Fruit fly (Drosophila melanogaster): ENCODE results near the gene tal-2A.
A peak's percentile ranks its signal among the peaks of the same experiment; 100 is the strongest.

Gene tal-2A

DNA sequence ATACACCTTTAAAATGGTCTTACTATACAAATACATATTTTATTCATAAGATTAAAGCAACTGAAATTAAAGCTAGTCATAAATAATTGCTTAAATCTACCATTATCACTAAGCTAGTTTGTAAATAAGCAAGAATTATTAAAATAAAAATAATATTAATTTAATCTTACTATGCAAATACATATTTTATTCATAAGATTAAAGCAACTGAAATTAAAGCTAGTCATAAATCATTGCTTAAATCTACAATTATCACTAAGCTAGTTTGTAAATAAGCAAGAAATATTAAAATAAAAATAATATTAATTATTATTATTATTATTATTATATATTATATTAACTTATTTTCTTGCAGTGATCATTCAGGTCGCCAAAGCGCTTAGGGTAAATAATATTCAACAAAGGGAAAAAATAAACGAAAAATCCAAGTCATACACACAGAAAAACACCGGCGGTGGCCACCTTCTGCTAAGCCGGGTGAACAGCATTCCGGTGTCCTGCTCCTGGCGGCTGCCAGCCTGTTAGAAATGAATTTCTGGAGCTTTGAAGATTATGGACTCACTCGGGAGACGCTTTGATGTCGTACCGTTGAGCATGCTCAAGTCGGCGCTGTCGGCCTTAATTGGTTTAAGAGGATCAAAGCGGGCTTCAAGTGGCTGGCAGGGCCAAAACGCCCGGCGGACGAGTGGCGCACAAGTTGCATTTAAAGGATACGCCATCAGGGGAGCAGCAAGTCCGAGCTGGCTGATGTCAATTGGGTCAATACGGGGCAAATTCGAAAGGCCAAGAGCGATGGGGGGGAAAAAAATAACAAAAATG is 8.8 kb upstream of the tal-2A start:
- no peak for TF ChIP-seq CG8319 (GFP tag; optimal IDR thresholded peaks at IDR 0.05)
- no peak for TF ChIP-seq CG6808 (GFP tag; optimal IDR thresholded peaks at IDR 0.05)
- peak; percentile 4 for TF ChIP-seq Hr4 (GFP tag; optimal IDR thresholded peaks at IDR 0.05)
- TF ChIP-seq salr (GFP tag; optimal IDR thresholded peaks at IDR 0.05) = no peak
- no peak for TF ChIP-seq fd59A (GFP tag; optimal IDR thresholded peaks at IDR 0.05)
- TF ChIP-seq CG6276 (GFP tag; optimal IDR thresholded peaks at IDR 0.05) = no peak
- TF ChIP-seq dsx (GFP tag; optimal IDR thresholded peaks at IDR 0.05; ENCODE audit: poor library complexity, severe bottlenecking) = peak; percentile 15
- TF ChIP-seq pdm3 (GFP tag; optimal IDR thresholded peaks at IDR 0.05) = no peak
- TF ChIP-seq Ets21C (GFP tag; optimal IDR thresholded peaks at IDR 0.05) = no peak
- TF ChIP-seq CG10631 (GFP tag; optimal IDR thresholded peaks at IDR 0.05) = peak; percentile 28
- no peak for TF ChIP-seq Hr38 (GFP tag; optimal IDR thresholded peaks at IDR 0.05)
- no peak for TF ChIP-seq lz (GFP tag; optimal IDR thresholded peaks at IDR 0.05)
- peak; percentile 23 for TF ChIP-seq esn (GFP tag; optimal IDR thresholded peaks at IDR 0.05)
- no peak for TF ChIP-seq net (GFP tag; optimal IDR thresholded peaks at IDR 0.05)
- TF ChIP-seq fkh (GFP tag; optimal IDR thresholded peaks at IDR 0.05) = no peak
- peak; percentile 21 for TF ChIP-seq CG32006 (GFP tag; optimal IDR thresholded peaks at IDR 0.05)
- no peak for TF ChIP-seq Eip93F (GFP tag; optimal IDR thresholded peaks at IDR 0.05)
- TF ChIP-seq OdsH (GFP tag; optimal IDR thresholded peaks at IDR 0.05) = peak; percentile 6
- TF ChIP-seq Blimp-1 (GFP tag; optimal IDR thresholded peaks at IDR 0.05) = no peak
- TF ChIP-seq CG8632 (GFP tag; optimal IDR thresholded peaks at IDR 0.05) = peak; percentile 18
- no peak for TF ChIP-seq CG1621 (tag; optimal IDR thresholded peaks at IDR 0.05)
- peak; percentile 70 for TF ChIP-seq Eip78C (GFP tag)
- no peak for TF ChIP-seq Sox14 (GFP tag; optimal IDR thresholded peaks at IDR 0.05)
- peak; percentile 38 for TF ChIP-seq svp (GFP tag)
- TF ChIP-seq Sox15 (GFP tag; optimal IDR thresholded peaks at IDR 0.05) = no peak
- no peak for TF ChIP-seq CG6163 (GFP tag; IDR thresholded peaks at IDR 0.05)
- TF ChIP-seq Hr39 (GFP tag; optimal IDR thresholded peaks at IDR 0.05) = no peak
- no peak for TF ChIP-seq topi (GFP tag; optimal IDR thresholded peaks at IDR 0.05)
- peak; percentile 26 for TF ChIP-seq Ets96B (tag; optimal IDR thresholded peaks at IDR 0.05)
- no peak for TF ChIP-seq CG6854 (GFP tag; optimal IDR thresholded peaks at IDR 0.05)
- TF ChIP-seq dac (GFP tag; optimal IDR thresholded peaks at IDR 0.05) = no peak
- TF ChIP-seq Met (GFP tag; optimal IDR thresholded peaks at IDR 0.05) = no peak
- TF ChIP-seq CG8119 (GFP tag; IDR thresholded peaks at IDR 0.05) = no peak
- no peak for TF ChIP-seq CG11902 (GFP tag; optimal IDR thresholded peaks at IDR 0.05)
- TF ChIP-seq CG15336 (GFP tag; IDR thresholded peaks at IDR 0.05) = no peak
- TF ChIP-seq CG34406 (GFP tag; optimal IDR thresholded peaks at IDR 0.05) = no peak
- TF ChIP-seq Lpt (GFP tag; optimal IDR thresholded peaks at IDR 0.05) = no peak
- TF ChIP-seq CG9139 (GFP tag; optimal IDR thresholded peaks at IDR 0.05) = no peak
- TF ChIP-seq CG6792 (GFP tag; optimal IDR thresholded peaks at IDR 0.05) = no peak
- TF ChIP-seq achi (GFP tag; optimal IDR thresholded peaks at IDR 0.05) = peak; percentile 23
- TF ChIP-seq CG11294 (GFP tag; IDR thresholded peaks at IDR 0.05) = no peak
- TF ChIP-seq Gug (GFP tag; IDR thresholded peaks at IDR 0.05) = no peak
- TF ChIP-seq CG10669 (GFP tag; optimal IDR thresholded peaks at IDR 0.05) = peak; percentile 28
- TF ChIP-seq CG31627 (GFP tag; optimal IDR thresholded peaks at IDR 0.05) = no peak
- TF ChIP-seq CG16779 (tag; optimal IDR thresholded peaks at IDR 0.05) = no peak
- peak; percentile 14 for TF ChIP-seq CG3919 (GFP tag; optimal IDR thresholded peaks at IDR 0.05)
- no peak for TF ChIP-seq CG4318 (GFP tag; optimal IDR thresholded peaks at IDR 0.05)
- no peak for TF ChIP-seq fd85E (GFP tag; optimal IDR thresholded peaks at IDR 0.05)
- no peak for TF ChIP-seq cyc (GFP tag; optimal IDR thresholded peaks at IDR 0.05)
- no peak for TF ChIP-seq Eip75B (GFP tag; optimal IDR thresholded peaks at IDR 0.05)
- no peak for TF ChIP-seq spab (GFP tag; optimal IDR thresholded peaks at IDR 0.05)
- TF ChIP-seq eg (GFP tag; IDR thresholded peaks at IDR 0.05) = 0 out of 3 replicates have a peak, but pooled peaks have one; percentile 6
